Fruit fly (Drosophila melanogaster) whole organism, embryonic: ENCODE measurements around the gene scny.

Experiments
- Atf-2 ChIP-seq: fragments of 200-800 bp; sonication (Bioruptor generic); optimal IDR thresholded peaks from 2 replicates; lab custom pipeline; 2016; ENCODE audit warnings: missing biosample characterization, missing genetic modification characterization
- B-H2 ChIP-seq: fragments of 200-800 bp; sonication (Bioruptor generic); optimal IDR thresholded peaks from 2 replicates; lab custom pipeline; 2018; ENCODE audit warnings: missing biosample characterization, mild to moderate bottlenecking, missing genetic modification characterization
- CG12155 ChIP-seq: fragments of 200-800 bp; sonication (Bioruptor generic); optimal IDR thresholded peaks from 3 replicates; lab custom pipeline; 2016; ENCODE audit warnings: missing biosample characterization, missing genetic modification characterization
- CG17186 ChIP-seq: fragments of 200-800 bp; sonication (Bioruptor generic); optimal IDR thresholded peaks from 3 replicates; lab custom pipeline; 2017; ENCODE audit warnings: missing biosample characterization, missing genetic modification reagents, missing genetic modification characterization
- CG17568 ChIP-seq: fragments of 200-800 bp; sonication (Bioruptor generic); optimal IDR thresholded peaks from 2 replicates; lab custom pipeline; 2018; ENCODE audit warnings: missing biosample characterization, mild to moderate bottlenecking, missing genetic modification characterization, moderate library complexity
- CG2116 ChIP-seq: fragments of 200-800 bp; sonication (Bioruptor generic); optimal IDR thresholded peaks from 3 replicates; lab custom pipeline; 2018; ENCODE audit warnings: missing biosample characterization, mild to moderate bottlenecking, missing genetic modification characterization
- CG2129 ChIP-seq: fragments of 200-800 bp; sonication (Bioruptor generic); IDR thresholded peaks from 2 replicates; pipeline ENCODE4 v1.3.6; 2022; ENCODE audit warnings: missing biosample characterization, missing genetic modification characterization; ENCODE audit not compliant: partially characterized antibody
- CG2678 ChIP-seq: fragments of 200-800 bp; sonication (Bioruptor generic); optimal IDR thresholded peaks from 3 replicates; lab custom pipeline; 2019; ENCODE audit warnings: missing biosample characterization, mild to moderate bottlenecking, missing genetic modification characterization, moderate library complexity
- CG2889 ChIP-seq: fragments of 200-800 bp; sonication (Bioruptor generic); IDR thresholded peaks from 3 replicates; pipeline ENCODE4 v1.3.6; 2022; ENCODE audit warnings: missing biosample characterization, missing genetic modification characterization
- CG31365 ChIP-seq: fragments of 200-800 bp; sonication (Bioruptor generic); optimal IDR thresholded peaks from 2 replicates; lab custom pipeline; 2018; ENCODE audit warnings: missing biosample characterization, mild to moderate bottlenecking, missing genetic modification characterization
- CG3847 ChIP-seq: fragments of 200-800 bp; sonication (Bioruptor generic); IDR thresholded peaks from 2 replicates; pipeline ENCODE4 v1.3.6; 2022; ENCODE audit warnings: missing biosample characterization, missing genetic modification characterization
- CG4360 ChIP-seq: fragments of 200-800 bp; sonication (Bioruptor generic); IDR thresholded peaks from 2 replicates; pipeline ENCODE4 v1.3.6; 2022; ENCODE audit warnings: missing biosample characterization, missing genetic modification characterization
- CG4617 ChIP-seq: fragments of 200-800 bp; sonication (Bioruptor generic); optimal IDR thresholded peaks from 3 replicates; lab custom pipeline; 2016; ENCODE audit warnings: missing biosample characterization, missing genetic modification characterization, borderline replicate concordance
- CG6175 ChIP-seq: fragments of 200-800 bp; sonication (Bioruptor generic); IDR thresholded peaks from 3 replicates; pipeline ENCODE4 v1.3.6; 2022; ENCODE audit warnings: missing biosample characterization, missing genetic modification characterization
- CG6765 ChIP-seq: fragments of 200-800 bp; sonication (Bioruptor generic); optimal IDR thresholded peaks from 3 replicates; lab custom pipeline; 2017; ENCODE audit warnings: missing biosample characterization, mild to moderate bottlenecking, missing genetic modification characterization
- CG6791 ChIP-seq: fragments of 200-800 bp; sonication (Bioruptor generic); IDR thresholded peaks from 3 replicates; pipeline ENCODE4 v1.3.6; 2022; ENCODE audit warnings: missing biosample characterization, missing genetic modification characterization; ENCODE audit not compliant: partially characterized antibody
- CG9215 ChIP-seq: fragments of 200-800 bp; sonication (Bioruptor generic); IDR thresholded peaks from 2 replicates; pipeline ENCODE4 v1.3.6; 2022; ENCODE audit warnings: missing biosample characterization, missing genetic modification characterization
- CG9817 ChIP-seq: fragments of 200-800 bp; sonication (Bioruptor generic); optimal IDR thresholded peaks from 2 replicates; lab custom pipeline; 2018; ENCODE audit warnings: missing biosample characterization, mild to moderate bottlenecking, missing genetic modification characterization, moderate library complexity
- CoRest ChIP-seq: fragments of 200-800 bp; sonication (Bioruptor generic); optimal IDR thresholded peaks from 3 replicates; lab custom pipeline; 2018; ENCODE audit warnings: missing biosample characterization, mild to moderate bottlenecking, missing genetic modification characterization, moderate library complexity
- Doc3 ChIP-seq: fragments of 200-800 bp; sonication (Bioruptor generic); IDR thresholded peaks from 3 replicates; pipeline ENCODE4 v1.3.6; 2022; ENCODE audit warnings: missing biosample characterization, missing genetic modification characterization; ENCODE audit not compliant: partially characterized antibody
- Eip74EF ChIP-seq, 2 experiments: fragments of 200-800 bp in 1 of 2; fragments of >200 bp in 1 of 2; sonication (Bioruptor generic) in 1 of 2; optimal IDR thresholded peaks; 2 replicates each; lab custom pipeline; 2017 to 2019; ENCODE audit warnings: missing biosample characterization in 2 of 2, missing genetic modification characterization in 2 of 2, mild to moderate bottlenecking in 1 of 2, moderate library complexity in 1 of 2
- Ets65A ChIP-seq: fragments of 200-800 bp; sonication (Bioruptor generic); peaks from one replicate; lab custom pipeline; 2016; ENCODE audit warnings: missing biosample characterization, missing genetic modification characterization
- HLH4C ChIP-seq: fragments of 200-800 bp; sonication (Bioruptor generic); IDR thresholded peaks from 3 replicates; pipeline ENCODE4 v1.3.6; 2022; ENCODE audit warnings: missing biosample characterization, missing genetic modification characterization; ENCODE audit not compliant: partially characterized antibody
- HmgD ChIP-seq: fragments of 200-800 bp; sonication (Bioruptor generic); optimal IDR thresholded peaks from 3 replicates; lab custom pipeline; 2016; ENCODE audit warnings: missing biosample characterization, missing genetic modification characterization
- Hmr ChIP-seq: fragments of 200-800 bp; sonication (Bioruptor generic); optimal IDR thresholded peaks from 3 replicates; lab custom pipeline; 2017; ENCODE audit warnings: mild to moderate bottlenecking, missing biosample characterization, missing genetic modification reagents, missing genetic modification characterization
- Hr3 ChIP-seq: fragments of 200-800 bp; sonication (Bioruptor generic); optimal IDR thresholded peaks from 3 replicates; lab custom pipeline; 2016; ENCODE audit warnings: missing biosample characterization, missing genetic modification characterization
- Max ChIP-seq: fragments of 200-800 bp; sonication (Bioruptor generic); optimal IDR thresholded peaks from 2 replicates; lab custom pipeline; 2016; ENCODE audit warnings: missing biosample characterization, mild to moderate bottlenecking, missing genetic modification characterization
- Med ChIP-seq: fragments of 200-800 bp; sonication (Bioruptor generic); peaks from one replicate; lab custom pipeline; 2016; ENCODE audit warnings: missing biosample characterization, missing genetic modification characterization, mild to moderate bottlenecking, inconsistent platforms, moderate library complexity
- Nf-YC ChIP-seq: fragments of 200-800 bp; optimal IDR thresholded peaks from 3 replicates; lab custom pipeline; 2019; ENCODE audit warnings: missing biosample characterization, mild to moderate bottlenecking, missing genetic modification characterization, moderate library complexity
- Sry-δ ChIP-seq: fragments of 200-800 bp; sonication (Bioruptor generic); optimal IDR thresholded peaks from 2 replicates; lab custom pipeline; 2016; ENCODE audit warnings: missing biosample characterization, missing genetic modification characterization
- ase ChIP-seq: fragments of 200-800 bp; sonication (Bioruptor generic); IDR thresholded peaks from 3 replicates; pipeline ENCODE4 v1.3.6; 2022; ENCODE audit warnings: missing biosample characterization, missing genetic modification characterization
- bbx ChIP-seq: fragments of 200-800 bp; sonication (Bioruptor generic); IDR thresholded peaks from 2 replicates; pipeline ENCODE4 v1.3.6; 2022; ENCODE audit warnings: missing biosample characterization, missing genetic modification characterization; ENCODE audit not compliant: partially characterized antibody
- chif ChIP-seq, 2 experiments: fragments of 200-800 bp; sonication (Bioruptor generic); optimal IDR thresholded peaks; 3 replicates each; lab custom pipeline; 2016; ENCODE audit warnings: missing biosample characterization in 2 of 2, missing genetic modification characterization in 2 of 2
- dati ChIP-seq: fragments of 200-800 bp; sonication (Bioruptor generic); IDR thresholded peaks from 2 replicates; pipeline ENCODE4 v1.3.6; 2022; ENCODE audit warnings: missing biosample characterization, missing genetic modification characterization
- dimm ChIP-seq: fragments of 200-800 bp; sonication (Bioruptor generic); IDR thresholded peaks from 2 replicates; pipeline ENCODE4 v1.3.6; 2022; ENCODE audit warnings: missing biosample characterization, missing genetic modification characterization
- dm ChIP-seq: fragments of 200-800 bp; sonication (Bioruptor generic); optimal IDR thresholded peaks from 3 replicates; lab custom pipeline; 2016; ENCODE audit warnings: missing biosample characterization, missing genetic modification characterization
- grau ChIP-seq: fragments of 200-800 bp; optimal IDR thresholded peaks from 3 replicates; lab custom pipeline; 2019; ENCODE audit warnings: missing biosample characterization, mild to moderate bottlenecking, missing genetic modification characterization, moderate library complexity
- jing ChIP-seq: fragments of 200-800 bp; sonication (Bioruptor generic); optimal IDR thresholded peaks from 2 replicates; lab custom pipeline; 2018; ENCODE audit warnings: missing biosample characterization, mild to moderate bottlenecking, missing genetic modification characterization
- knrl ChIP-seq: fragments of 200-800 bp; sonication (Bioruptor generic); IDR thresholded peaks from 3 replicates; pipeline ENCODE4 v1.3.6; 2022; ENCODE audit warnings: missing biosample characterization, missing genetic modification characterization; ENCODE audit not compliant: partially characterized antibody
- lbe ChIP-seq: fragments of 200-800 bp; sonication (Bioruptor generic); optimal IDR thresholded peaks from 2 replicates; lab custom pipeline; 2016; ENCODE audit warnings: missing biosample characterization, mild to moderate bottlenecking, missing genetic modification characterization
- lilli ChIP-seq: fragments of 200-800 bp; sonication (Bioruptor generic); optimal IDR thresholded peaks from 3 replicates; lab custom pipeline; 2016; ENCODE audit warnings: missing biosample characterization, missing genetic modification characterization
- otp ChIP-seq: fragments of 200-800 bp; sonication (Bioruptor generic); IDR thresholded peaks from 3 replicates; pipeline ENCODE4, ENCODE4 v1.3.6; 2022; ENCODE audit warnings: missing biosample characterization, missing genetic modification characterization
- pan ChIP-seq, 4 experiments: fragments of >200 bp in 3 of 4; fragments of 200-800 bp in 1 of 4; sonication (Bioruptor generic) in 1 of 4; optimal IDR thresholded peaks in 3 of 4; IDR thresholded peaks in 1 of 4; 2 replicates each; pipeline versions ENCODE4 v1.3.6 to Lab custom; 2017 to 2022; ENCODE audit warnings: missing biosample characterization in 2 of 4, missing genetic modification characterization in 2 of 4, mixed read lengths in 1 of 4
- pros ChIP-seq: fragments of 200-800 bp; sonication (Bioruptor generic); optimal IDR thresholded peaks from 3 replicates; lab custom pipeline; 2019; ENCODE audit warnings: missing biosample characterization, mild to moderate bottlenecking, missing genetic modification characterization, moderate library complexity
- sc ChIP-seq, 3 experiments: fragments of >200 bp in 2 of 3; fragments of 200-800 bp in 1 of 3; sonication (Bioruptor generic) in 1 of 3; optimal IDR thresholded peaks; 2 replicates in 2 of 3; 3 replicates in 1 of 3; lab custom pipeline; 2017; ENCODE audit warnings: mild to moderate bottlenecking in 1 of 3, missing biosample characterization in 1 of 3, missing genetic modification characterization in 1 of 3, missing genetic modification reagents in 1 of 3
- toy ChIP-seq: fragments of 200-800 bp; sonication (Bioruptor generic); IDR thresholded peaks from 2 replicates; pipeline ENCODE4 v1.3.6; 2022; ENCODE audit warnings: missing biosample characterization, missing genetic modification characterization
- trem ChIP-seq: fragments of 200-800 bp; optimal IDR thresholded peaks from 3 replicates; lab custom pipeline; 2019; ENCODE audit warnings: missing biosample characterization, mild to moderate bottlenecking, missing genetic modification characterization, moderate library complexity
- zfh2 ChIP-seq: fragments of 200-800 bp; sonication (Bioruptor generic); optimal IDR thresholded peaks from 2 replicates; lab custom pipeline; 2016; ENCODE audit warnings: missing biosample characterization, missing genetic modification characterization

The scny gene

DNA sequence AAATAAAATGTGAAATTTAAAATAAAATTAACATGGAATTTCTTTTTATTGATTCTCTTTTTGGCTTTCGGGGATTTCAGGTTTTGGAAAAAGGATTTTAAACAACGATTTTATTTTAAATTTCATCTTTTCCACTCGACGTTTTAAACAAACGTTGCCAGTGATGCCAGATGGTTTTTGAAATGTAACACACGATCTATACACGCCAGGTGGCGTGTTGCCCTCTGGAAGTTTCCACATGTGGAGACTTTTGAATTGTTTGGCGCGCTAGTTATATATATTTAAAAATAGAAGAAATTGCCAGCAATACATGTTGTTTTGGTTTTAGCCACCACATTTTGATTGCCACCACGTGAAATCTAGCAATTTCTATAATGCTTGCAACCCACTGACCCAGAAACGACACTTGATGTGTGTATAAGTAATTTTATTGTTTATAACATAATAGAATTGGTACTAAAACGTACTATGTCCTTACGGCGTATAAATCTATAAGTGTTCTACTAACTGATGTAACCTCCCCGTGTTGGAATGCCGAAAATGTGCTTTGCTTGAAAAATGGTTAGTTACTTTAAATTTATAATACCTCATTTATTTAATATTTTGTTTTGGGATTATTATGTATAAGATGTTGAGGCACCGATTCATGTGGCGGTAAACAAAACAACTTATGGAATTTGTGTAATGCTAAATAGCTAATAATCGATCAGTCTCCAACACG, 19.0 kb upstream of the scny start (continued):
- TF ChIP-seq pros (no peak), chif (GFP tag; optimal IDR thresholded peaks at IDR 0.05; lab: Kevin White, UChicago) (peak in 1 of 2 experiments; percentile 13), jing (GFP tag; lab: Kevin White, UChicago) (no peak), grau (tag; lab: Kevin White, UChicago) (peak; percentile 30), CG9215 (no peak), lilli (GFP tag; lab: Kevin White, UChicago) (no peak), lbe (GFP tag; lab: Kevin White, UChicago) (peak; percentile 8), otp (no peak), CG2678 (tag; lab: Kevin White, UChicago) (no peak), HLH4C (GFP tag; lab: Robert Waterston, UW) (no peak), dati (GFP tag; lab: Robert Waterston, UW) (no peak), Atf-2 (GFP tag; lab: Kevin White, UChicago) (no peak), CG6175 (no peak), Ets65A (GFP tag; lab: Kevin White, UChicago) (no peak), CG2129 (GFP tag; lab: Robert Waterston, UW) (no peak), Sry-δ (GFP tag; lab: Kevin White, UChicago) (peak; percentile 19), CG4360 (peak; percentile 9; the same call in 1 of the 2 replicates), CG2116 (GFP tag; lab: Kevin White, UChicago) (peak; percentile 60), B-H2 (peak; percentile 52), ase (GFP tag; lab: Robert Waterston, UW) (no peak), dm (GFP tag; lab: Kevin White, UChicago) (no peak), dimm (GFP tag; lab: Robert Waterston, UW) (no peak), CG2889 (GFP tag; lab: Robert Waterston, UW) (no peak), CG3847 (peak; percentile 65), bbx (peak; percentile 59; the same call in 1 of the 2 replicates), CoRest (tag; lab: Kevin White, UChicago) (peak; percentile 62), toy (GFP tag; lab: Robert Waterston, UW) (no peak), CG9817 (tag; lab: Kevin White, UChicago) (no peak), Doc3 (GFP tag; lab: Robert Waterston, UW) (no peak), Hr3 (GFP tag; lab: Kevin White, UChicago) (no peak), CG6765 (GFP tag; lab: Kevin White, UChicago) (no peak), CG31365 (tag; lab: Kevin White, UChicago) (no peak), trem (tag; lab: Kevin White, UChicago) (peak; percentile 74), CG4617 (no peak), sc (optimal IDR thresholded peaks at IDR 0.05; lab: Kevin White, UChicago) (no peak), sc (GFP tag; optimal IDR thresholded peaks at IDR 0.05; lab: Kevin White, UChicago) (no peak), Max (GFP tag; lab: Kevin White, UChicago) (peak; percentile 7), CG17568 (GFP tag; lab: Kevin White, UChicago) (no peak), Nf-YC (peak; percentile 29), pan (optimal IDR thresholded peaks at IDR 0.05; lab: Kevin White, UChicago) (no peak), pan (GFP tag; optimal IDR thresholded peaks at IDR 0.05 in 1 of 2, IDR thresholded peaks at IDR 0.05 in 1 of 2) (no peak), Hmr (GFP tag; lab: Kevin White, UChicago) (peak; percentile 31), CG17186 (GFP tag; lab: Kevin White, UChicago) (no peak), knrl (GFP tag; lab: Robert Waterston, UW) (peak; percentile 39; the same call in 1 of the 3 replicates), HmgD (GFP tag; lab: Kevin White, UChicago) (peak; percentile 25), CG12155 (GFP tag; lab: Kevin White, UChicago) (peak; percentile 41), Med (no peak), Eip74EF (GFP tag; optimal IDR thresholded peaks at IDR 0.05; lab: Kevin White, UChicago) (no peak), CG6791 (GFP tag; lab: Robert Waterston, UW) (peak; percentile 49; the same call in 1 of the 3 replicates), zfh2 (GFP tag; lab: Kevin White, UChicago) (no peak)
